Worm (Caenorhabditis elegans): ENCODE measurements around the gene C30G7.3.

- no peak for TF ChIP-seq tab-1 (GFP tag; IDR thresholded peaks at IDR 0.05)
- TF ChIP-seq klf-2 (GFP tag; conservative IDR thresholded peaks at IDR 0.05) = no peak
- no peak for TF ChIP-seq ztf-29 (GFP tag; IDR thresholded peaks at IDR 0.05)
- TF ChIP-seq ztf-23 (GFP tag; IDR thresholded peaks at IDR 0.05) = no peak
- no peak for TF ChIP-seq ref-1 (GFP tag; conservative IDR thresholded peaks at IDR 0.05)
- TF ChIP-seq T22C8.4 (GFP tag; IDR thresholded peaks at IDR 0.05) = no peak
- TF ChIP-seq flt-1 (GFP tag; IDR thresholded peaks at IDR 0.05) = no peak
- TF ChIP-seq med-1 (GFP tag; optimal IDR thresholded peaks at IDR 0.05; ENCODE audit: insufficient read depth) = no peak
Observed at ce11 chrV:14936587-14936986, 8.9 kb downstream of the C30G7.3 start, which contains the start of gene C30G7.2.
